Worm (Caenorhabditis elegans): ENCODE measurements around the gene C26D10.3.

DNA sequence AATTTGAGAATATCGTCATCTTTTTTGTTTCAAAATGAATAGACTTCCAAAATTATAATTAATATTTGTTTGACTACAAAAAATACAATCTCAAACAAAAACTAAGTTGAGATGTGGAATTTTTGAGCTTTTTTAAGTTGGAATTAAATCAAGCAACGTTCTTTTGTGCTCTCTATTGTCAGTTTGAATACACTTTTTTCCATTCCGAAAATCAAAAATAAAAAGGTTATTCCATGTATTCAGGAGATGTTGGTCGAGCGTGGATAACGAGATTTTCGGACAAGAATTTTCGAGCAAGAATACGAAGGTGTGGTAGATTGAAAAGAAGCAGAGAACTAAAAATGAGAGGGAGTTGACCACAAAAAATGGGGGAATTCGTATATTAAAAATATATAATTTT is 45.0 kb downstream of the C26D10.3 start:
- TF ChIP-seq egl-18 (GFP tag; IDR thresholded peaks at IDR 0.05) (no peak), attf-5 (GFP tag; optimal IDR thresholded peaks at IDR 0.05) (no peak), lir-1 (GFP tag; conservative IDR thresholded peaks at IDR 0.05) (no peak), F49E8.2 (tag; optimal IDR thresholded peaks at IDR 0.05; ENCODE audit: insufficient read depth) (no peak), unc-62 (GFP tag; optimal IDR thresholded peaks at IDR 0.05) (no peak), snpc-4 (GFP tag; optimal IDR thresholded peaks at IDR 0.05) (no peak), snpc-4 (tag; optimal IDR thresholded peaks at IDR 0.05) (no peak), B0035.1 (tag; optimal IDR thresholded peaks at IDR 0.05) (no peak), F10E7.11 (tag; optimal IDR thresholded peaks at IDR 0.05) (no peak), F55B11.4 (tag; optimal IDR thresholded peaks at IDR 0.05; ENCODE audit: borderline replicate concordance, insufficient read depth) (no peak), F52B5.7 (tag; optimal IDR thresholded peaks at IDR 0.05) (no peak), lsy-27 (tag; optimal IDR thresholded peaks at IDR 0.05; ENCODE audit: borderline replicate concordance, insufficient read depth) (no peak), mcd-1 (GFP tag; IDR thresholded peaks at IDR 0.05) (no peak)

Measured in whole organism, young adult.